Fruit fly (Drosophila melanogaster): ENCODE results near the gene mRpL22.

mRpL22 gene

dm6 chrX:16783743-16784142 lies at the start of gene mRpL22:
TSS of gene mRpL22 (plus strand) at chrX:16783933.
- TF ChIP-seq psq (optimal IDR thresholded peaks at IDR 0.05): no peak
- no peak for TF ChIP-seq ttk (optimal IDR thresholded peaks at IDR 0.05)
- TF ChIP-seq h (optimal IDR thresholded peaks at IDR 0.05): no peak
- no peak for TF ChIP-seq insv (optimal IDR thresholded peaks at IDR 0.05)
- TF ChIP-seq Sin3A (optimal IDR thresholded peaks at IDR 0.05): no peak
- TF ChIP-seq Myc (optimal IDR thresholded peaks at IDR 0.05): no peak

dm6 chrX:16734647-16735046 lies 49.1 kb upstream of the mRpL22 start, which contains the start of gene TwdlY:
TSS of gene TwdlY (plus strand) at chrX:16734947.
- TF ChIP-seq Sin3A (optimal IDR thresholded peaks at IDR 0.05) (no peak), insv (optimal IDR thresholded peaks at IDR 0.05) (no peak), psq (optimal IDR thresholded peaks at IDR 0.05) (no peak), h (optimal IDR thresholded peaks at IDR 0.05) (no peak), Myc (optimal IDR thresholded peaks at IDR 0.05) (no peak), ttk (optimal IDR thresholded peaks at IDR 0.05) (no peak)

- no peak for TF ChIP-seq h (optimal IDR thresholded peaks at IDR 0.05)
- no peak for TF ChIP-seq Sin3A (optimal IDR thresholded peaks at IDR 0.05)
- no peak for TF ChIP-seq insv (optimal IDR thresholded peaks at IDR 0.05)
- no peak for TF ChIP-seq psq (optimal IDR thresholded peaks at IDR 0.05)
- no peak for TF ChIP-seq ttk (optimal IDR thresholded peaks at IDR 0.05)
- no peak for TF ChIP-seq Myc (optimal IDR thresholded peaks at IDR 0.05)
Measured at dm6 chrX:16736180-16736579, 47.6 kb upstream of the mRpL22 start.

- no peak for TF ChIP-seq h (optimal IDR thresholded peaks at IDR 0.05)
- TF ChIP-seq insv (optimal IDR thresholded peaks at IDR 0.05): no peak
- no peak for TF ChIP-seq psq (optimal IDR thresholded peaks at IDR 0.05)
- no peak for TF ChIP-seq ttk (optimal IDR thresholded peaks at IDR 0.05)
- no peak for TF ChIP-seq Sin3A (optimal IDR thresholded peaks at IDR 0.05)
- no peak for TF ChIP-seq Myc (optimal IDR thresholded peaks at IDR 0.05)
Measured at dm6 chrX:16737878-16738277, 45.9 kb upstream of the mRpL22 start, which contains the start of gene TwdlZ. TSS of gene TwdlZ (plus strand) at chrX:16738178.

dm6 chrX:16740606-16741005 lies 43.1 kb upstream of the mRpL22 start, which contains the start of gene CG32568:
TSS of gene CG32568 (plus strand) at chrX:16740906.
- TF ChIP-seq Myc (optimal IDR thresholded peaks at IDR 0.05) (no peak), ttk (optimal IDR thresholded peaks at IDR 0.05) (no peak), h (optimal IDR thresholded peaks at IDR 0.05) (no peak), Sin3A (optimal IDR thresholded peaks at IDR 0.05) (no peak), psq (optimal IDR thresholded peaks at IDR 0.05) (no peak), insv (optimal IDR thresholded peaks at IDR 0.05) (no peak)

dm6 chrX:16742547-16742946 lies 41.2 kb upstream of the mRpL22 start, which contains the start of gene Twdlalpha:
TSS of gene Twdlalpha (plus strand) at chrX:16742847.
- TF ChIP-seq Sin3A (optimal IDR thresholded peaks at IDR 0.05) (no peak), h (optimal IDR thresholded peaks at IDR 0.05) (no peak), insv (optimal IDR thresholded peaks at IDR 0.05) (no peak), ttk (optimal IDR thresholded peaks at IDR 0.05) (no peak), psq (optimal IDR thresholded peaks at IDR 0.05) (no peak), Myc (optimal IDR thresholded peaks at IDR 0.05) (no peak)

dm6 chrX:16744345-16744744 lies 39.4 kb upstream of the mRpL22 start:
- TF ChIP-seq Myc (optimal IDR thresholded peaks at IDR 0.05) (no peak), psq (optimal IDR thresholded peaks at IDR 0.05) (no peak), insv (optimal IDR thresholded peaks at IDR 0.05) (no peak)

- no peak for TF ChIP-seq ttk (optimal IDR thresholded peaks at IDR 0.05)
- TF ChIP-seq psq (optimal IDR thresholded peaks at IDR 0.05): no peak
- TF ChIP-seq h (optimal IDR thresholded peaks at IDR 0.05): no peak
- no peak for TF ChIP-seq Myc (optimal IDR thresholded peaks at IDR 0.05)
- TF ChIP-seq insv (optimal IDR thresholded peaks at IDR 0.05): no peak
- no peak for TF ChIP-seq Sin3A (optimal IDR thresholded peaks at IDR 0.05)
Measured at dm6 chrX:16745942-16746341, 37.8 kb upstream of the mRpL22 start.

dm6 chrX:16746824-16747223 lies 36.9 kb upstream of the mRpL22 start:
- TF ChIP-seq h (optimal IDR thresholded peaks at IDR 0.05): peak; percentile 4
- no peak for TF ChIP-seq Myc (optimal IDR thresholded peaks at IDR 0.05)
- no peak for TF ChIP-seq psq (optimal IDR thresholded peaks at IDR 0.05)
- no peak for TF ChIP-seq Sin3A (optimal IDR thresholded peaks at IDR 0.05)
- no peak for TF ChIP-seq insv (optimal IDR thresholded peaks at IDR 0.05)
- no peak for TF ChIP-seq ttk (optimal IDR thresholded peaks at IDR 0.05)

- TF ChIP-seq psq (optimal IDR thresholded peaks at IDR 0.05) (no peak), insv (optimal IDR thresholded peaks at IDR 0.05) (no peak), h (optimal IDR thresholded peaks at IDR 0.05) (no peak), Sin3A (optimal IDR thresholded peaks at IDR 0.05) (no peak), Myc (optimal IDR thresholded peaks at IDR 0.05) (no peak), ttk (optimal IDR thresholded peaks at IDR 0.05) (no peak)
Measured at dm6 chrX:16747467-16747866, 36.3 kb upstream of the mRpL22 start.

dm6 chrX:16749324-16749723 lies 34.4 kb upstream of the mRpL22 start:
- TF ChIP-seq h (optimal IDR thresholded peaks at IDR 0.05) (no peak), insv (optimal IDR thresholded peaks at IDR 0.05) (no peak), Myc (optimal IDR thresholded peaks at IDR 0.05) (no peak), Sin3A (optimal IDR thresholded peaks at IDR 0.05) (no peak), psq (optimal IDR thresholded peaks at IDR 0.05) (no peak), ttk (optimal IDR thresholded peaks at IDR 0.05) (no peak)

- no peak for TF ChIP-seq Sin3A (optimal IDR thresholded peaks at IDR 0.05)
- TF ChIP-seq psq (optimal IDR thresholded peaks at IDR 0.05): no peak
- no peak for TF ChIP-seq Myc (optimal IDR thresholded peaks at IDR 0.05)
- no peak for TF ChIP-seq ttk (optimal IDR thresholded peaks at IDR 0.05)
- TF ChIP-seq insv (optimal IDR thresholded peaks at IDR 0.05): no peak
- no peak for TF ChIP-seq h (optimal IDR thresholded peaks at IDR 0.05)
Measured at dm6 chrX:16750712-16751578, 32.8 kb upstream of the mRpL22 start.

Data from Kc167 (cell line).